Worm (Caenorhabditis elegans): ENCODE results near the gene mmad-1.
A peak's percentile ranks its signal among the peaks of the same experiment; 100 is the strongest.

mmad-1 gene

DNA sequence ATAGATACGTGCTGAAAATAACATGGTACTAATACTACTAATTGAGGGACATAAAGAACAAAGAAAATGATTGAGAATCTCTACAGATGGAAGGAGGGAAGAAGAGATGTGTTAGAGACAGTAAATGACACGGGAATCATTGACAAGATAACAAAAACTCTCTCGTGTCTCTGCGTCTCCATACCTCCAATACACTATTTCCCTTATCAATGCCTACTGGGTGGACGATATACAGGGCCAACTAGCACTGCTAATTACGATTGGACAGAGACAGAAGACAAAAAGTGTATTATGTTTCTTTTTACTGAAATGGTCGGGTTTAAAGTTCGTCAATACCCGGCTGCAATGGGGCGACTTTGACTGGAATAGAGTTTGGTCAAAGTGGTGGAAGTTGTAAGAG, 4.2 kb downstream of the mmad-1 start (continued):
- TF ChIP-seq egl-27 (tag; optimal IDR thresholded peaks at IDR 0.05) (no peak), fos-1 (tag; optimal IDR thresholded peaks at IDR 0.05) (no peak), hmg-11 (tag; optimal IDR thresholded peaks at IDR 0.05) (no peak), ztf-11 (tag; optimal IDR thresholded peaks at IDR 0.05) (no peak), fkh-10 (GFP tag; optimal IDR thresholded peaks at IDR 0.05) (no peak), elt-1 (tag; optimal IDR thresholded peaks at IDR 0.05) (no peak), skn-1 (tag; optimal IDR thresholded peaks at IDR 0.05) (no peak), ceh-82 (tag; optimal IDR thresholded peaks at IDR 0.05) (no peak), elt-3 (tag; optimal IDR thresholded peaks at IDR 0.05) (peak; percentile 8 to 84 (median 46)), fkh-2 (tag; optimal IDR thresholded peaks at IDR 0.05) (no peak), R02D3.7 (tag; optimal IDR thresholded peaks at IDR 0.05) (no peak), tbx-2 (tag; optimal IDR thresholded peaks at IDR 0.05) (no peak), ceh-9 (tag; optimal IDR thresholded peaks at IDR 0.05) (no peak), lin-39 (tag; optimal IDR thresholded peaks at IDR 0.05) (no peak), nhr-28 (tag; optimal IDR thresholded peaks at IDR 0.05) (no peak), unc-39 (tag; optimal IDR thresholded peaks at IDR 0.05) (no peak), unc-62 (GFP tag; optimal IDR thresholded peaks at IDR 0.05) (no peak), pqm-1 (tag; optimal IDR thresholded peaks at IDR 0.05) (peak; percentile 91), daf-12 (tag; optimal IDR thresholded peaks at IDR 0.05) (no peak), ZK546.5 (tag; optimal IDR thresholded peaks at IDR 0.05) (no peak), nhr-237 (tag; optimal IDR thresholded peaks at IDR 0.05) (no peak), nhr-77 (tag; optimal IDR thresholded peaks at IDR 0.05) (no peak), nhr-11 (tag; optimal IDR thresholded peaks at IDR 0.05) (no peak), sea-2 (GFP tag; optimal IDR thresholded peaks at IDR 0.05) (no peak)

DNA sequence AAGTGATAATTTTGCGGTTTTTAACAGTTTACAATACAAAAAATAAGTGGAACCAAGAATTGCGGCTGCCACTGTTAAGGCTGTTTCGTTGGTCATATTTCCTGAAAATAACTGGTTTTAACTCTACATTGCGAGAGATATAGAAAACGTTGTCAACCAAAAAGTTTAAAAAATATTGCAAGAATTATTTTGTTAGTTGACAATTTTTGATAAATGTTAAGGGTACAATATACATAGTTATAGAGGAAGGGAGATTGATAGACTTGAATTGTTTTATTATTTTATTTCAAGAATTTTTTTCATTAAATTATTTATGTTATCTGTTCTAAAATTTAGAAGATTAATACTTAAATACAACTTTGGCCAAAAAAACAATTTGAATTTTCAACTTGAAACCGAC, 5.4 kb downstream of the mmad-1 start, which contains the start of gene acs-5:
TSS of gene acs-5 (minus strand) at position 101 of the 400 bp plus-strand sequence.
- TF ChIP-seq nhr-77 (tag; optimal IDR thresholded peaks at IDR 0.05) (no peak), aly-2 (tag; optimal IDR thresholded peaks at IDR 0.05) (no peak), fos-1 (tag; optimal IDR thresholded peaks at IDR 0.05) (no peak), R02D3.7 (tag; optimal IDR thresholded peaks at IDR 0.05) (no peak), fkh-2 (tag; optimal IDR thresholded peaks at IDR 0.05) (no peak), ceh-28 (tag; optimal IDR thresholded peaks at IDR 0.05) (no peak), daf-12 (tag; optimal IDR thresholded peaks at IDR 0.05) (no peak), zag-1 (tag; optimal IDR thresholded peaks at IDR 0.05) (no peak), ceh-16 (tag; optimal IDR thresholded peaks at IDR 0.05) (no peak), nhr-43 (tag; optimal IDR thresholded peaks at IDR 0.05; ENCODE audit: poor library complexity, severe bottlenecking) (no peak), ama-1 (optimal IDR thresholded peaks at IDR 0.05) (no peak), ZK546.5 (tag; optimal IDR thresholded peaks at IDR 0.05) (no peak), nhr-11 (tag; optimal IDR thresholded peaks at IDR 0.05) (no peak), tbx-2 (tag; optimal IDR thresholded peaks at IDR 0.05) (no peak), unc-39 (tag; optimal IDR thresholded peaks at IDR 0.05) (no peak), nhr-237 (tag; optimal IDR thresholded peaks at IDR 0.05) (no peak), elt-3 (tag; optimal IDR thresholded peaks at IDR 0.05) (no peak), ceh-9 (tag; optimal IDR thresholded peaks at IDR 0.05) (no peak)

DNA sequence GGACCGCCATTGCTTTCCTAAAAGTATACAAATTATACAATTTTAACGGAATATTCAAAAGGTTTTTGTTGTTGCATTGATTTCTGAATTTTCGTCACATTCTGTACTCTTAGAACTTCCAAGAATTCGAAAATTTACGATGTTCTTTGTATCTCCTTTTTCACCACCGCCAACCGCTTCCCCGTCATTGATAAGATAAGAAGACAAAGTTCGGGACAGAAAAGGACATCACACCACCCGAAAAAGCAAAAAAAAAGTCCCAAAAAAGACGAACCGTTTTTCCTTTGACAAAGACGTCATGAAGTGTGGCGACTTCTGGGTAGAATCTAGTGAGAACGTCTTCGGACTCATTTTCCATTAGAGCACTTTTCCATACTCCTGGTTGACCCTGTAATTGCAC, 6.3 kb downstream of the mmad-1 start:
- TF ChIP-seq nfya-1 (tag; optimal IDR thresholded peaks at IDR 0.05; ENCODE audit: insufficient read depth) = peak; percentile 1
- no peak for TF ChIP-seq snpc-4 (tag; optimal IDR thresholded peaks at IDR 0.05)
- peak; percentile 90 for TF ChIP-seq pqm-1 (tag; optimal IDR thresholded peaks at IDR 0.05)
- TF ChIP-seq elt-3 (tag; optimal IDR thresholded peaks at IDR 0.05) = peak in 2 of 3 experiments; percentile 82 to 83
- peak; percentile 81 for TF ChIP-seq elt-2 (tag; optimal IDR thresholded peaks at IDR 0.05)

DNA sequence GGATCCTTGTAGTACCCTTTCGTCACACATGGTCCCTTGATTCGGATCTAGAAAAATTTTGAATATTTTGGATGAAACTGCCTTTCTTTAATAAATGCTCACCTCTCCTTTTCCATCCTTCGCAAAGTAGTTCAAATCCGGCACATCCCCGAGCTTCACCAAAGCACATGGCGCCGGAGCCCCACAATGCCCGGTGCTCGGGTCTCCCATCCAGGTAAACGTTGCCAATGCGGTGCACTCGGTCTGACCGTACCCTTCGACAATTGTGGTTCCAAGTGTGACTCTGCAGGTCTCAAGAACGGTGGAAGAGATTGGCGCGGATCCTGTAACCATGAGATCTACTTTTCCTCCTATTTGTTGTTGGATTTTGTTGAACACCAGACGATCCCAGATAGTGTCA, 8.0 kb downstream of the mmad-1 start:
- TF ChIP-seq nhr-76 (tag; optimal IDR thresholded peaks at IDR 0.05) (no peak), elt-3 (tag; optimal IDR thresholded peaks at IDR 0.05) (no peak), nfya-1 (tag; optimal IDR thresholded peaks at IDR 0.05; ENCODE audit: insufficient read depth) (no peak), egl-5 (tag; optimal IDR thresholded peaks at IDR 0.05) (no peak), nhr-237 (tag; optimal IDR thresholded peaks at IDR 0.05) (no peak), snpc-4 (tag; optimal IDR thresholded peaks at IDR 0.05) (no peak), ceh-82 (tag; optimal IDR thresholded peaks at IDR 0.05) (no peak), pha-4 (tag; optimal IDR thresholded peaks at IDR 0.05) (no peak), zag-1 (tag; optimal IDR thresholded peaks at IDR 0.05) (no peak), nhr-28 (tag; optimal IDR thresholded peaks at IDR 0.05) (no peak), ztf-11 (tag; optimal IDR thresholded peaks at IDR 0.05) (no peak), mdl-1 (tag; optimal IDR thresholded peaks at IDR 0.05) (no peak)
